Worm (Caenorhabditis elegans): ENCODE data around the gene C25D7.10.

DNA sequence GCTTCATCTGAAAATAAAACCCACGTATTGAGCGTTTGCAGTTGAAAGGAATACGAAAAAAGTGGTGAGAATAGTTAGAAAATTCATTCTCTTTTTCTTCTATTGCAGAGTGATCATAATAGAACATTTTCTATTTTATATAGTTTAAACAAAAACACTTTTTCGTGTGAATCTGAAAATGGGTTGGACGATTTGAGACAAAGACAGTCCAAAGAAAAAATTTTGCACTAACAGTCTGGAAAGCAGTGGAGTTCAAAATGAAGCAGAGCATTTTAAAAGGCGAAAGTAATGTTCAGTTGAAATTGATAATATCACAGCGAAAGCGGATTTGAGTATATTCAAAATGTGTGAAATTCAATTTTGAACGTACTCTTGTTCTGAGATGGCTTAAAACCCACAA is 21.3 kb downstream of the C25D7.10 start, which contains the start of gene C01G10.18:
- TF ChIP-seq nhr-77 (tag; optimal IDR thresholded peaks at IDR 0.05) = no peak
- TF ChIP-seq nhr-76 (tag; optimal IDR thresholded peaks at IDR 0.05) = no peak
- TF ChIP-seq irx-1 (tag; optimal IDR thresholded peaks at IDR 0.05) = no peak
- TF ChIP-seq pqm-1 (tag; optimal IDR thresholded peaks at IDR 0.05) = no peak
- TF ChIP-seq elt-2 (tag; optimal IDR thresholded peaks at IDR 0.05) = no peak
- no peak for TF ChIP-seq nhr-28 (tag; optimal IDR thresholded peaks at IDR 0.05)
